Worm (Caenorhabditis elegans) whole organism, early embryonic: ENCODE measurements around the gene irg-8.

ENCODE experiments used
- B0310.2 ChIP-seq: sonication (generic microtip); optimal IDR thresholded peaks from 2 replicates; lab custom pipeline; 2016; ENCODE audit warnings: mild to moderate bottlenecking, missing genetic modification characterization, missing compliant biosample characterization
- F13C5.2 ChIP-seq: sonication (generic microtip); optimal IDR thresholded peaks from 2 replicates; lab custom pipeline; 2017; ENCODE audit warnings: mild to moderate bottlenecking, missing genetic modification characterization, inconsistent platforms, missing compliant biosample characterization
- aly-1 ChIP-seq: sonication (generic microtip); optimal IDR thresholded peaks from 2 replicates; lab custom pipeline; 2016; ENCODE audit warnings: missing genetic modification characterization, missing compliant biosample characterization
- ama-1 ChIP-seq: fragments of 150-350 bp; optimal IDR thresholded peaks from 2 replicates; lab custom pipeline; 2014
- ceh-13 ChIP-seq: fragments of 200-800 bp; sonication (Bioruptor generic); optimal IDR thresholded peaks from 2 replicates; lab custom pipeline; 2018; ENCODE audit warnings: mild to moderate bottlenecking, missing genetic modification characterization, missing compliant biosample characterization
- ceh-36 ChIP-seq: sonication (generic microtip); optimal IDR thresholded peaks from 2 replicates; lab custom pipeline; 2016; ENCODE audit warnings: missing genetic modification characterization, inconsistent platforms, missing compliant biosample characterization
- ets-7 ChIP-seq: sonication (generic microtip); optimal IDR thresholded peaks from 2 replicates; lab custom pipeline; 2016; ENCODE audit warnings: missing genotype, missing genetic modification characterization, missing compliant biosample characterization
- flt-1 ChIP-seq: fragments of 200-800 bp; sonication (Bioruptor generic); IDR thresholded peaks from 2 replicates; pipeline ENCODE4 v1.3.6; 2022; ENCODE audit warnings: missing genetic modification characterization, missing compliant biosample characterization
- hmbx-1 ChIP-seq: sonication (generic microtip); optimal IDR thresholded peaks from 2 replicates; lab custom pipeline; 2016; ENCODE audit warnings: mild to moderate bottlenecking, missing genetic modification characterization, missing compliant biosample characterization
- hmg-4 ChIP-seq: fragments of 200-800 bp; sonication (Bioruptor generic); optimal IDR thresholded peaks from 2 replicates; lab custom pipeline; 2018; ENCODE audit warnings: mild to moderate bottlenecking, missing genetic modification characterization, missing compliant biosample characterization
- hnd-1 ChIP-seq: sonication (generic microtip); optimal IDR thresholded peaks from 2 replicates; lab custom pipeline; 2016; ENCODE audit warnings: missing genetic modification characterization, missing compliant biosample characterization
- pes-1 ChIP-seq: fragments of 200-800 bp; sonication (Bioruptor generic); IDR thresholded peaks from 2 replicates; pipeline ENCODE4 v1.3.6; 2022; ENCODE audit warnings: missing genetic modification reagents, missing genetic modification characterization, missing compliant biosample characterization
- scrt-1 ChIP-seq: fragments of 200-800 bp; sonication (Bioruptor generic); IDR thresholded peaks from 2 replicates; pipeline ENCODE4 v1.3.6; 2022; ENCODE audit warnings: missing genetic modification characterization, missing compliant biosample characterization
- sea-1 ChIP-seq: fragments of 200-800 bp; sonication (Bioruptor generic); conservative IDR thresholded peaks from 2 replicates; pipeline ENCODE4 v1.3.6; 2022; ENCODE audit warnings: missing genetic modification characterization, missing compliant biosample characterization
- tbx-11 ChIP-seq: fragments of 200-800 bp; sonication (Bioruptor generic); IDR thresholded peaks from 2 replicates; pipeline ENCODE4 v1.3.6; 2022; ENCODE audit warnings: missing genetic modification characterization, missing compliant biosample characterization
- tbx-37 ChIP-seq: fragments of 200-800 bp; sonication (Bioruptor generic); conservative IDR thresholded peaks from 2 replicates; pipeline ENCODE4 v1.3.6; 2022; ENCODE audit warnings: missing genetic modification reagents, missing genetic modification characterization, missing compliant biosample characterization
- tra-4 ChIP-seq: sonication (generic microtip); optimal IDR thresholded peaks from 2 replicates; lab custom pipeline; 2017; ENCODE audit warnings: missing genetic modification characterization, missing compliant biosample characterization

irg-8 gene

DNA sequence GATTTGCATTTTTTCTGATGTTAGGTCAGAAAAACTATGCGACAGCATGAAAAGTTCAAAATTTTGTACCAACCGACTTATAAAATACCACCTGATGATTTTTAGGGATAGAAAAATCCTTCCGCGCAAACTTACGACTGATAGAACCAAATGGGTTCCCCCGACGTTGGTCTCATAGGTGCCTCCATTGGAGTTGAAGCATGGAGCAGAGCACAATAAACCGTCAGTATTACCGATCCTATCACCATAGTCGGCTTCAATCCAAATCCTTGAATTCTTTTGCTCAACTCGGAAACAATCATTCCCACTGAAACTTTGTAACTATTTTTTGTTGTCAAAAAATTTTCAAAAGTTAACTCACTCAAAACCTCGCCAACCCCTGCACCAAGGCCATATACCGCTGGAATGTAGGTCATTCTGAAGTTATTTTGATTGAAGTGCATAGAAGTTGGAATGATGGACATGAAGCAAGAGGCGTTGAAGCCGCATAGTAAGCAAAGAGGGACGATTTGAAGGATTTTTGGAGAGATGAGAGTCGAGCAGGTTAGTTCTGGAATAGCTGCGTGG lies 21.8 kb upstream of the irg-8 start:
- no peak for TF ChIP-seq ceh-36
- TF ChIP-seq flt-1, result no peak
- no peak for TF ChIP-seq sea-1 (GFP tag; lab: Robert Waterston, UW)
- TF ChIP-seq ceh-13 (GFP tag; lab: Kevin White, UChicago), result no peak
- TF ChIP-seq tbx-37 (GFP tag; lab: Robert Waterston, UW), result no peak
- no peak for TF ChIP-seq aly-1 (tag; lab: Kevin White, UChicago)
- TF ChIP-seq hmg-4 (GFP tag; lab: Kevin White, UChicago), result no peak
- TF ChIP-seq F13C5.2, result no peak
- no peak for TF ChIP-seq B0310.2 (tag; lab: Kevin White, UChicago)
- TF ChIP-seq scrt-1 (GFP tag; lab: Robert Waterston, UW), result no peak
- no peak for TF ChIP-seq ets-7 (tag; lab: Kevin White, UChicago)
- TF ChIP-seq tra-4 (tag; lab: Kevin White, UChicago), result no peak
- TF ChIP-seq tbx-11 (GFP tag; lab: Robert Waterston, UW), result no peak
- TF ChIP-seq pes-1 (GFP tag; lab: Robert Waterston, UW), result no peak
- TF ChIP-seq ama-1 (lab: Kevin White, UChicago), result no peak
- no peak for TF ChIP-seq hmbx-1 (tag; lab: Kevin White, UChicago)
- no peak for TF ChIP-seq hnd-1 (tag; lab: Kevin White, UChicago)

DNA sequence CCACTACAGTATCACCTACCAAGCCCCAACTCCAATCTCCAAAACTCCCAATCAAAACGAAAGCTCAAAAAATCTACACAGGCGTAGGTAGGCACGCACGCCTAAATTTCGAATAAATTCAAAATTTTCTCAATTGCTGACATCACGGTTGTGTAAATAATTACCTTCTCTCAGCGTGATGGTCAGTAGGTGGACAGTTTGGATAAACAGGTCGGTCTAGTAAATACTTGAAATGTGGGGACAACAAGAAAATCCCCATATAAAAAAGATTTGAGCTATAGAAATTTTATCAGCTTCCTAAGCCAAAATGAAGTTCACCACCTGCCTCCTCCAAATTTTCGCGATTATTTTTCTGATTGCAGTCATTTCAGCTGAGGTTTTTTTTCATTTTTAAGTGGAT lies 20.6 kb upstream of the irg-8 start, which contains the start of gene B0554.1:
TSS of gene B0554.1 (plus strand) at position 301 of the 400 bp plus-strand sequence.
- TF ChIP-seq tra-4 (tag; lab: Kevin White, UChicago) (no peak), hmbx-1 (tag; lab: Kevin White, UChicago) (no peak), tbx-37 (GFP tag; lab: Robert Waterston, UW) (no peak), B0310.2 (tag; lab: Kevin White, UChicago) (no peak), scrt-1 (GFP tag; lab: Robert Waterston, UW) (no peak), aly-1 (tag; lab: Kevin White, UChicago) (no peak), hmg-4 (GFP tag; lab: Kevin White, UChicago) (no peak), tbx-11 (GFP tag; lab: Robert Waterston, UW) (no peak), ets-7 (tag; lab: Kevin White, UChicago) (no peak), ceh-36 (no peak), hnd-1 (tag; lab: Kevin White, UChicago) (no peak), sea-1 (GFP tag; lab: Robert Waterston, UW) (no peak), F13C5.2 (no peak), flt-1 (no peak), pes-1 (GFP tag; lab: Robert Waterston, UW) (no peak), ceh-13 (GFP tag; lab: Kevin White, UChicago) (no peak), ama-1 (lab: Kevin White, UChicago) (no peak)

DNA sequence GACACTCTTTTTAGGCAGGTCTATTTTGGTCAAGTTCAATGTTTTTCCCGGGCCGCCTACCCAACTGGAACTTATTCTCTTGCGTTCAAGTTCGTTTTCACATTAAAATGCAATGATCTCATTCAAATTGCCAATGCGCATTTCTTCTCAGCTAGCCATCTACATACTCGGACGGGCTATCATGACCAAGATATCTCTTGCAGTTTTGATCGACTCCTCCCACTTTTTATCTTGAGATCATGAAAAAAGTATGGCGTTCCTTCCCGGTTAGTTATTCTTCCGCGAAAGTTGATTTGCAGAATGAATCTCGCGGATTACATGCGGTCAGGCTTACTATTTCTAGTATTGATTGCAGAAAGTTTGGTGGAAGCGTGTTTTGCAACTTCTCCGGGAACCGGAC lies 16.4 kb upstream of the irg-8 start, which contains the start of gene B0554.2:
TSS of gene B0554.2 (plus strand) at position 301 of the 400 bp plus-strand sequence.
- TF ChIP-seq tra-4 (tag; lab: Kevin White, UChicago) (no peak), tbx-37 (GFP tag; lab: Robert Waterston, UW) (no peak), sea-1 (GFP tag; lab: Robert Waterston, UW) (no peak), tbx-11 (GFP tag; lab: Robert Waterston, UW) (no peak), flt-1 (no peak), ceh-36 (no peak), pes-1 (GFP tag; lab: Robert Waterston, UW) (no peak), scrt-1 (GFP tag; lab: Robert Waterston, UW) (no peak), hnd-1 (tag; lab: Kevin White, UChicago) (no peak), F13C5.2 (no peak), ceh-13 (GFP tag; lab: Kevin White, UChicago) (no peak), hmbx-1 (tag; lab: Kevin White, UChicago) (no peak), hmg-4 (GFP tag; lab: Kevin White, UChicago) (no peak)

DNA sequence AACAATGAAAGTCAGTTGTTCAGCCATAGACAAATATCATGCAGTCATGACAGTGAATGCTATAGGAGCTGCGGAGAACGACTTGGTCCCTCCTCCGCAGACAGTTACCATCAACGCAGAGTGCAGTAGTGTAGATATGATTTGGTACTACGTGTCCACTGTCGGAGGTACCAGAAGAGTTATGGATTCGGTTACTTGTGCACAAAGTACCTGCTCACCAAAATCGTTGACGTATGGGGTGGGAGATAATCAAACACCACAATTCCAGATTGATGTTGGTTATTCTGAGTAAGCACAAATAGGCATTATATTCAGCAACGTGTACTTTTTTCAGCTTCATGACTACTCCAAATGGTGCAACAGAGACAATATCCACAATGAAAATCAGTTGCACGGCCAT lies 15.5 kb upstream of the irg-8 start:
- TF ChIP-seq tbx-37 (GFP tag; lab: Robert Waterston, UW), result no peak
- TF ChIP-seq pes-1 (GFP tag; lab: Robert Waterston, UW), result no peak
- TF ChIP-seq hmbx-1 (tag; lab: Kevin White, UChicago), result no peak
- no peak for TF ChIP-seq scrt-1 (GFP tag; lab: Robert Waterston, UW)
- TF ChIP-seq ceh-13 (GFP tag; lab: Kevin White, UChicago), result no peak
- TF ChIP-seq tbx-11 (GFP tag; lab: Robert Waterston, UW), result no peak
- no peak for TF ChIP-seq B0310.2 (tag; lab: Kevin White, UChicago)
- no peak for TF ChIP-seq F13C5.2
- TF ChIP-seq tra-4 (tag; lab: Kevin White, UChicago), result no peak
- TF ChIP-seq hmg-4 (GFP tag; lab: Kevin White, UChicago), result no peak
- TF ChIP-seq hnd-1 (tag; lab: Kevin White, UChicago), result no peak
- no peak for TF ChIP-seq sea-1 (GFP tag; lab: Robert Waterston, UW)
- no peak for TF ChIP-seq aly-1 (tag; lab: Kevin White, UChicago)
- no peak for TF ChIP-seq ceh-36
- TF ChIP-seq ama-1 (lab: Kevin White, UChicago), result no peak

DNA sequence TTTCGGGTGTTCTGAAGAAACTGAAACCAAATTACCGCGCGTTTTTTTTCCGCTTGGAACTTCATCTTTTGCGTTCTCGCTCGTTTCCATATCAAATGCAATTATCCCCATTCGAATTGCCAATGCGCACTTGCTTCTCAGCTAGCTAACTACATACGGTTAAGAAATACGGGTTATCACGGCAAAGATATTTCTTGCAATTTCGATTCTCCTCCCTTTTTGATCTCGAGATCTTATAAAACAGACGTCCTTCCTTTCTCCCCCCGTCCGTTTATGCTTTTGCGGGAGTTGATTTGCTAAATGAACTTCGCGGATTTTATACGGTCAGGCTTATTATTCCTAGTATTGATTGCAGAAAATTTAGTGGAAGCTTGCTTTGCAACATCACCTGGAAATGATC lies 11.3 kb upstream of the irg-8 start, which contains the start of gene B0554.4:
TSS of gene B0554.4 (plus strand) at position 301 of the 400 bp plus-strand sequence.
- no peak for TF ChIP-seq ceh-36
- no peak for TF ChIP-seq tbx-37 (GFP tag; lab: Robert Waterston, UW)
- no peak for TF ChIP-seq ets-7 (tag; lab: Kevin White, UChicago)
- TF ChIP-seq hnd-1 (tag; lab: Kevin White, UChicago), result no peak
- no peak for TF ChIP-seq ceh-13 (GFP tag; lab: Kevin White, UChicago)
- no peak for TF ChIP-seq flt-1
- no peak for TF ChIP-seq ama-1 (lab: Kevin White, UChicago)
- no peak for TF ChIP-seq F13C5.2
- TF ChIP-seq tbx-11 (GFP tag; lab: Robert Waterston, UW), result no peak
- no peak for TF ChIP-seq hmbx-1 (tag; lab: Kevin White, UChicago)
- no peak for TF ChIP-seq scrt-1 (GFP tag; lab: Robert Waterston, UW)
- no peak for TF ChIP-seq tra-4 (tag; lab: Kevin White, UChicago)

DNA sequence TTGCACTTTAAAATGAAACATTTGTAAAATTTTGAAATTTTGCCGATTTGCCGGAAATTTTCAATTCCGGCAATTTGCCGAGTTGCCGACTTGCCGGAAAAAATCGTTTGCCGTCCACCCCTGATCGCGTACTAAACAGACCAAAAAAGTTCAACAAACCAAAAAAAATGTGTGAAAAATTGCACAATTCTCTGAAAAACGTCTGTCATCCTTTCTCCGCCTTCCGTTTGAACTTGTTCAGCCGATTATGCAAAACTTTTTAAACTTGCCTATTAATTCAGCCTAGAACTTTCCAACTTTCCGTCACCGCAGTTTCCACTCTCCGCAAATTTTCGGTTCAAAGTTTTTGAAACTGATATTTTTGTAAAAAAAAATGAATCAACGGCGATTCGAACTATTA lies 6.6 kb upstream of the irg-8 start, which contains the start of gene B0554.5:
TSS of gene B0554.5 (plus strand) at position 301 of the 400 bp plus-strand sequence.
- TF ChIP-seq ama-1 (lab: Kevin White, UChicago) (no peak), hnd-1 (tag; lab: Kevin White, UChicago) (no peak), tbx-11 (GFP tag; lab: Robert Waterston, UW) (no peak), hmbx-1 (tag; lab: Kevin White, UChicago) (no peak), aly-1 (tag; lab: Kevin White, UChicago) (no peak), tra-4 (tag; lab: Kevin White, UChicago) (no peak), tbx-37 (GFP tag; lab: Robert Waterston, UW) (no peak), F13C5.2 (no peak), pes-1 (GFP tag; lab: Robert Waterston, UW) (no peak), scrt-1 (GFP tag; lab: Robert Waterston, UW) (no peak)
